Fruit fly (Drosophila melanogaster): Measurements from ENCODE around the gene Jhbp15.

The Jhbp15 gene

dm6 chr3R:21065696-21066080 lies 14.9 kb upstream of the Jhbp15 start (continued):
- TF ChIP-seq CG14014 (GFP tag; IDR thresholded peaks at IDR 0.05): peak; percentile 28; the same call in 1 of the 2 replicates
- no peak for TF ChIP-seq CG8290 (GFP tag; optimal IDR thresholded peaks at IDR 0.05)
- TF ChIP-seq CG8290 (tag; optimal IDR thresholded peaks at IDR 0.05): peak in 1 of 2 experiments; percentile 48
- peak; percentile 40; the same call in 1 of the 2 replicates for TF ChIP-seq sob (GFP tag; IDR thresholded peaks at IDR 0.05)
- peak; percentile 51 for TF ChIP-seq kay (GFP tag; optimal IDR thresholded peaks at IDR 0.05)
- 0 out of 2 replicates have a peak, but pooled peaks have one; percentile 18 for TF ChIP-seq ttk (GFP tag; IDR thresholded peaks at IDR 0.05)
- no peak for TF ChIP-seq trem (tag; optimal IDR thresholded peaks at IDR 0.05)
- no peak for TF ChIP-seq trh (GFP tag; optimal IDR thresholded peaks at IDR 0.05)
- TF ChIP-seq ftz-f1 (GFP tag; optimal IDR thresholded peaks at IDR 0.05): peak; percentile 32
- peak; percentile 87 for TF ChIP-seq Med (GFP tag)
- no peak for TF ChIP-seq prd (optimal IDR thresholded peaks at IDR 0.05)
- 0 out of 3 replicates have a peak, but pooled peaks have one; percentile 14 for TF ChIP-seq prd (GFP tag; IDR thresholded peaks at IDR 0.05)
- no peak for TF ChIP-seq pfk (GFP tag; optimal IDR thresholded peaks at IDR 0.05)

dm6 chr3R:21065010-21065695 lies 14.4 kb upstream of the Jhbp15 start, which contains the start of gene AnxB9:
TSS of gene AnxB9 (plus strand) at chr3R:21065241.
- TF ChIP-seq hb (GFP tag; IDR thresholded peaks at IDR 0.05; ENCODE audit: partially characterized antibody): no peak; the same call in 2 of the 3 replicates
- no peak for TF ChIP-seq CG7271 (tag; optimal IDR thresholded peaks at IDR 0.05)
- peak; percentile 20 for TF ChIP-seq CG16863 (GFP tag; optimal IDR thresholded peaks at IDR 0.05)
- peak; percentile 19 for TF ChIP-seq HHEX (GFP tag; optimal IDR thresholded peaks at IDR 0.05)
- peak; percentile 65 for TF ChIP-seq CG6765 (GFP tag; optimal IDR thresholded peaks at IDR 0.05)
- TF ChIP-seq lbe (GFP tag; optimal IDR thresholded peaks at IDR 0.05): peak; percentile 68
- TF ChIP-seq Jarid2 (GFP tag; optimal IDR thresholded peaks at IDR 0.05): peak; percentile 84
- no peak for TF ChIP-seq Dek (tag; optimal IDR thresholded peaks at IDR 0.05)
- TF ChIP-seq vvl (GFP tag; IDR thresholded peaks at IDR 0.05): peak; percentile 59
- TF ChIP-seq pfk (GFP tag; optimal IDR thresholded peaks at IDR 0.05): peak; percentile 17
- TF ChIP-seq CG2678 (tag; optimal IDR thresholded peaks at IDR 0.05): peak; percentile 37
- peak; percentile 60 for TF ChIP-seq caup (GFP tag; optimal IDR thresholded peaks at IDR 0.05; ENCODE audit: severe bottlenecking)
- TF ChIP-seq gcm (GFP tag; optimal IDR thresholded peaks at IDR 0.05): no peak
- no peak for TF ChIP-seq CG16779 (GFP tag; IDR thresholded peaks at IDR 0.05)
- TF ChIP-seq CG34422 (GFP tag; IDR thresholded peaks at IDR 0.05): peak; percentile 54; the same call in 1 of the 3 replicates
- peak; percentile 54; the same call in 2 of the 3 replicates for TF ChIP-seq CG7963 (GFP tag; IDR thresholded peaks at IDR 0.05; ENCODE audit: partially characterized antibody)
- TF ChIP-seq CG4328 (GFP tag; optimal IDR thresholded peaks at IDR 0.05): peak; percentile 22
- no peak for TF ChIP-seq CG7786 (GFP tag; optimal IDR thresholded peaks at IDR 0.05)
- peak; percentile 10 for TF ChIP-seq NK7.1 (GFP tag; optimal IDR thresholded peaks at IDR 0.05)
- peak; percentile 41 for TF ChIP-seq trem (tag; optimal IDR thresholded peaks at IDR 0.05)
- peak; percentile 50; the same call in 1 of the 2 replicates for TF ChIP-seq stc (GFP tag; IDR thresholded peaks at IDR 0.05)
- TF ChIP-seq Dll (GFP tag; IDR thresholded peaks at IDR 0.05; ENCODE audit: partially characterized antibody): peak; percentile 50; the same call in 1 of the 4 replicates
- TF ChIP-seq prd (optimal IDR thresholded peaks at IDR 0.05): no peak
- 0 out of 3 replicates have a peak, but pooled peaks have one; percentile 11 for TF ChIP-seq prd (GFP tag; IDR thresholded peaks at IDR 0.05)
- TF ChIP-seq CG11456 (GFP tag; IDR thresholded peaks at IDR 0.05): peak; percentile 33; the same call in 1 of the 3 replicates
- peak; percentile 5 for TF ChIP-seq Xbp1 (GFP tag; optimal IDR thresholded peaks at IDR 0.05)
- TF ChIP-seq Fer3 (tag; optimal IDR thresholded peaks at IDR 0.05): peak; percentile 57
- TF ChIP-seq CG10543 (GFP tag; optimal IDR thresholded peaks at IDR 0.05): peak; percentile 70
- peak; percentile 8 for TF ChIP-seq CG4282 (GFP tag; optimal IDR thresholded peaks at IDR 0.05)
- TF ChIP-seq nau (GFP tag; optimal IDR thresholded peaks at IDR 0.05): peak; percentile 34
- peak; percentile 77 for TF ChIP-seq ci (GFP tag; IDR thresholded peaks at IDR 0.05)
- TF ChIP-seq trh (GFP tag; optimal IDR thresholded peaks at IDR 0.05): no peak
- TF ChIP-seq scrt (GFP tag; optimal IDR thresholded peaks at IDR 0.05): peak; percentile 63
- TF ChIP-seq Hr39 (optimal IDR thresholded peaks at IDR 0.05): no peak
- TF ChIP-seq CG33213 (GFP tag; optimal IDR thresholded peaks at IDR 0.05): peak; percentile 56
- TF ChIP-seq otp (GFP tag; IDR thresholded peaks at IDR 0.05): 0 out of 3 replicates have a peak, but pooled peaks have one; percentile 38
- TF ChIP-seq CG11560 (tag; IDR thresholded peaks at IDR 0.05): no peak
- TF ChIP-seq Side (GFP tag; optimal IDR thresholded peaks at IDR 0.05): peak; percentile 42
- TF ChIP-seq mam (GFP tag; optimal IDR thresholded peaks at IDR 0.05): no peak

Data from whole organism, embryonic.